Fruit fly (Drosophila melanogaster) whole organism, embryonic: Measurements from ENCODE around the gene Ciz1.

Source experiments
- Asciz ChIP-seq: fragments of 200-800 bp; sonication (Bioruptor generic); optimal IDR thresholded peaks from 2 replicates; lab custom pipeline; 2017; ENCODE audit warnings: missing biosample characterization, mild to moderate bottlenecking, missing genetic modification characterization, missing genetic modification reagents
- BEAF-32 ChIP-seq: fragments of 200-800 bp; sonication (Bioruptor generic); optimal IDR thresholded peaks from 3 replicates; lab custom pipeline; 2017; ENCODE audit warnings: missing biosample characterization, missing genetic modification characterization, mild to moderate bottlenecking, moderate library complexity, missing genetic modification reagents
- CG10565 ChIP-seq: fragments of 200-800 bp; sonication (Bioruptor generic); optimal IDR thresholded peaks from 3 replicates; lab custom pipeline; 2016; ENCODE audit warnings: missing biosample characterization, mild to moderate bottlenecking, missing genetic modification characterization
- CG11247 ChIP-seq: fragments of 200-800 bp; sonication (Bioruptor generic); IDR thresholded peaks from 2 replicates; pipeline ENCODE4 v1.3.6; 2022; ENCODE audit warnings: missing biosample characterization, missing genetic modification characterization
- CG12769 ChIP-seq: fragments of 200-800 bp; sonication (Bioruptor generic); optimal IDR thresholded peaks from 2 replicates; lab custom pipeline; 2019; ENCODE audit warnings: missing biosample characterization, mild to moderate bottlenecking, missing genetic modification characterization, moderate library complexity
- CG13424 ChIP-seq: fragments of 200-800 bp; sonication (Bioruptor generic); optimal IDR thresholded peaks from 2 replicates; lab custom pipeline; 2019; ENCODE audit warnings: missing biosample characterization, mild to moderate bottlenecking, missing genetic modification characterization, moderate library complexity
- CG15011 ChIP-seq: fragments of 200-800 bp; sonication (Bioruptor generic); optimal IDR thresholded peaks from 3 replicates; lab custom pipeline; 2018; ENCODE audit warnings: missing biosample characterization, mild to moderate bottlenecking, missing genetic modification characterization
- CG1602 ChIP-seq: fragments of 200-800 bp; sonication (Bioruptor generic); optimal IDR thresholded peaks from 3 replicates; lab custom pipeline; 2016; ENCODE audit warnings: missing biosample characterization, missing genetic modification characterization
- CG16813 ChIP-seq: fragments of 200-800 bp; sonication (Bioruptor generic); IDR thresholded peaks from 3 replicates; pipeline ENCODE4 v1.3.6; 2022; ENCODE audit warnings: missing biosample characterization, missing genetic modification characterization; ENCODE audit not compliant: partially characterized antibody
- CG33213 ChIP-seq: fragments of 200-800 bp; sonication (Bioruptor generic); optimal IDR thresholded peaks from 3 replicates; lab custom pipeline; 2016; ENCODE audit warnings: missing biosample characterization, missing genetic modification characterization
- CG4360 ChIP-seq: fragments of 200-800 bp; sonication (Bioruptor generic); IDR thresholded peaks from 2 replicates; pipeline ENCODE4 v1.3.6; 2022; ENCODE audit warnings: missing biosample characterization, missing genetic modification characterization
- CG5953 ChIP-seq: fragments of 200-800 bp; sonication (Bioruptor generic); IDR thresholded peaks from 2 replicates; pipeline ENCODE4 v1.3.6; 2022; ENCODE audit warnings: missing biosample characterization, missing genetic modification characterization
- CG7357 ChIP-seq: fragments of 200-800 bp; sonication (Bioruptor generic); IDR thresholded peaks from 3 replicates; pipeline ENCODE4 v1.3.6; 2022; ENCODE audit warnings: missing biosample characterization, missing genetic modification characterization
- CG8924 ChIP-seq: fragments of 200-800 bp; optimal IDR thresholded peaks from 3 replicates; lab custom pipeline; 2019; ENCODE audit warnings: missing biosample characterization, mild to moderate bottlenecking, missing genetic modification characterization, moderate library complexity
- CG9727 ChIP-seq: fragments of 200-800 bp; sonication (Bioruptor generic); optimal IDR thresholded peaks from 3 replicates; lab custom pipeline; 2017; ENCODE audit warnings: missing biosample characterization, mild to moderate bottlenecking, missing genetic modification characterization
- Chrac-16 ChIP-seq: fragments of 200-800 bp; sonication (Bioruptor generic); optimal IDR thresholded peaks from 3 replicates; lab custom pipeline; 2016; ENCODE audit warnings: missing biosample characterization, missing genetic modification characterization
- Dad ChIP-seq: fragments of 200-800 bp; sonication (Bioruptor generic); optimal IDR thresholded peaks from 3 replicates; lab custom pipeline; 2016; ENCODE audit warnings: missing biosample characterization, missing genetic modification characterization
- Dbx ChIP-seq: fragments of 200-800 bp; sonication (Bioruptor generic); IDR thresholded peaks from 3 replicates; pipeline ENCODE4 v1.3.6; 2022; ENCODE audit warnings: missing biosample characterization, missing genetic modification characterization
- Dp ChIP-seq: fragments of 200-800 bp; sonication (Bioruptor generic); optimal IDR thresholded peaks from 2 replicates; lab custom pipeline; 2018; ENCODE audit warnings: missing biosample characterization, mild to moderate bottlenecking, missing genetic modification characterization, moderate library complexity
- Drgx ChIP-seq: fragments of 200-800 bp; sonication (Bioruptor generic); IDR thresholded peaks from 2 replicates; pipeline ENCODE4 v1.3.6; 2022; ENCODE audit warnings: missing biosample characterization, missing genetic modification characterization
- Fer3 ChIP-seq: fragments of 200-800 bp; sonication (Bioruptor generic); optimal IDR thresholded peaks from 2 replicates; lab custom pipeline; 2018; ENCODE audit warnings: missing biosample characterization, mild to moderate bottlenecking, missing genetic modification characterization, moderate library complexity
- HLH4C ChIP-seq: fragments of 200-800 bp; sonication (Bioruptor generic); IDR thresholded peaks from 3 replicates; pipeline ENCODE4 v1.3.6; 2022; ENCODE audit warnings: missing biosample characterization, missing genetic modification characterization; ENCODE audit not compliant: partially characterized antibody
- HmgD ChIP-seq: fragments of 200-800 bp; sonication (Bioruptor generic); optimal IDR thresholded peaks from 3 replicates; lab custom pipeline; 2016; ENCODE audit warnings: missing biosample characterization, missing genetic modification characterization
- MTF-1 ChIP-seq: fragments of 200-800 bp; sonication (Bioruptor generic); optimal IDR thresholded peaks from 2 replicates; lab custom pipeline; 2018; ENCODE audit warnings: missing biosample characterization, mild to moderate bottlenecking, missing genetic modification characterization, borderline replicate concordance
- Meics ChIP-seq: fragments of 200-800 bp; sonication (Bioruptor generic); optimal IDR thresholded peaks from 2 replicates; lab custom pipeline; 2017; ENCODE audit warnings: missing biosample characterization, mild to moderate bottlenecking, missing genetic modification characterization
- Myb ChIP-seq: fragments of 200-800 bp; sonication (Bioruptor generic); optimal IDR thresholded peaks from 2 replicates; lab custom pipeline; 2016; ENCODE audit warnings: missing biosample characterization, missing genetic modification characterization
- NC2β ChIP-seq: fragments of 200-800 bp; sonication (Bioruptor generic); optimal IDR thresholded peaks from 2 replicates; lab custom pipeline; 2016; ENCODE audit warnings: missing biosample characterization, missing genetic modification characterization
- Side ChIP-seq: fragments of 200-800 bp; sonication (Bioruptor generic); optimal IDR thresholded peaks from 2 replicates; lab custom pipeline; 2016; ENCODE audit warnings: missing biosample characterization, missing genetic modification characterization
- TFAM ChIP-seq: fragments of 200-800 bp; sonication (Bioruptor generic); optimal IDR thresholded peaks from 2 replicates; lab custom pipeline; 2017; ENCODE audit warnings: missing biosample characterization, missing genetic modification characterization, inconsistent platforms
- Tbp ChIP-seq: fragments of >200 bp; optimal IDR thresholded peaks from 2 replicates; lab custom pipeline; 2018; ENCODE audit warnings: missing biosample characterization, missing genetic modification characterization
- chif ChIP-seq, 2 experiments: fragments of 200-800 bp; sonication (Bioruptor generic); optimal IDR thresholded peaks; 3 replicates each; lab custom pipeline; 2016; ENCODE audit warnings: missing biosample characterization in 2 of 2, missing genetic modification characterization in 2 of 2
- corto ChIP-seq: fragments of 200-800 bp; sonication (Bioruptor generic); optimal IDR thresholded peaks from 2 replicates; lab custom pipeline; 2016; ENCODE audit warnings: missing biosample characterization, mild to moderate bottlenecking, missing genetic modification characterization, moderate library complexity
- disco-r ChIP-seq: fragments of 200-800 bp; sonication (Bioruptor generic); optimal IDR thresholded peaks from 2 replicates; lab custom pipeline; 2016; ENCODE audit warnings: missing biosample characterization, missing genetic modification characterization
- dm ChIP-seq: fragments of 200-800 bp; sonication (Bioruptor generic); optimal IDR thresholded peaks from 3 replicates; lab custom pipeline; 2016; ENCODE audit warnings: missing biosample characterization, missing genetic modification characterization
- dmrt99B ChIP-seq: fragments of 200-800 bp; sonication (Bioruptor generic); optimal IDR thresholded peaks from 2 replicates; lab custom pipeline; 2018; ENCODE audit warnings: missing biosample characterization, mild to moderate bottlenecking, missing genetic modification characterization, moderate library complexity
- fd64A ChIP-seq: fragments of 200-800 bp; sonication (Bioruptor generic); optimal IDR thresholded peaks from 3 replicates; lab custom pipeline; 2018; ENCODE audit warnings: missing biosample characterization, mild to moderate bottlenecking, missing genetic modification characterization
- fu2 ChIP-seq: fragments of 200-800 bp; sonication (Bioruptor generic); optimal IDR thresholded peaks from 2 replicates; lab custom pipeline; 2016; ENCODE audit warnings: missing biosample characterization, missing genetic modification characterization
- gcm2 ChIP-seq: fragments of 200-800 bp; sonication (Bioruptor generic); optimal IDR thresholded peaks from 2 replicates; lab custom pipeline; 2016; ENCODE audit warnings: missing biosample characterization, missing genetic modification characterization
- ham ChIP-seq: fragments of 200-800 bp; sonication (Bioruptor generic); IDR thresholded peaks from 2 replicates; pipeline ENCODE4 v1.3.6; 2022; ENCODE audit warnings: missing biosample characterization, missing genetic modification characterization
- jigr1 ChIP-seq: fragments of 200-800 bp; sonication (Bioruptor generic); IDR thresholded peaks from 3 replicates; pipeline ENCODE4 v1.3.6; 2022; ENCODE audit warnings: missing biosample characterization, missing genetic modification characterization
- kni ChIP-seq: fragments of 200-800 bp; sonication (Bioruptor generic); optimal IDR thresholded peaks from 3 replicates; lab custom pipeline; 2017; ENCODE audit warnings: mild to moderate bottlenecking, missing biosample characterization, missing genetic modification reagents, missing genetic modification characterization
- nau ChIP-seq: fragments of 200-800 bp; sonication (Bioruptor generic); optimal IDR thresholded peaks from 3 replicates; lab custom pipeline; 2017; ENCODE audit warnings: missing biosample characterization, mild to moderate bottlenecking, missing genetic modification characterization, missing genetic modification reagents
- odd ChIP-seq: fragments of 200-800 bp; sonication (Bioruptor generic); optimal IDR thresholded peaks from 2 replicates; lab custom pipeline; 2017; ENCODE audit warnings: missing biosample characterization, mild to moderate bottlenecking, missing genetic modification characterization
- salm ChIP-seq: fragments of 200-800 bp; sonication (Bioruptor generic); optimal IDR thresholded peaks from 2 replicates; lab custom pipeline; 2018; ENCODE audit warnings: missing biosample characterization, mild to moderate bottlenecking, missing genetic modification characterization
- sc ChIP-seq, 3 experiments: fragments of >200 bp in 2 of 3; fragments of 200-800 bp in 1 of 3; sonication (Bioruptor generic) in 1 of 3; optimal IDR thresholded peaks; 2 replicates in 2 of 3; 3 replicates in 1 of 3; lab custom pipeline; 2017; ENCODE audit warnings: mild to moderate bottlenecking in 1 of 3, missing biosample characterization in 1 of 3, missing genetic modification characterization in 1 of 3, missing genetic modification reagents in 1 of 3
- sens-2 ChIP-seq: fragments of 200-800 bp; sonication (Bioruptor generic); IDR thresholded peaks from 2 replicates; pipeline ENCODE4 v1.3.6; 2022; ENCODE audit warnings: missing biosample characterization, missing genetic modification characterization
- ssp ChIP-seq: fragments of 200-800 bp; sonication (Bioruptor generic); IDR thresholded peaks from 2 replicates; pipeline ENCODE4 v1.3.6; 2022; ENCODE audit warnings: missing biosample characterization, missing genetic modification characterization
- unpg ChIP-seq: fragments of 200-800 bp; sonication (Bioruptor generic); optimal IDR thresholded peaks from 3 replicates; lab custom pipeline; 2018; ENCODE audit warnings: missing biosample characterization, mild to moderate bottlenecking, missing genetic modification characterization, moderate library complexity
- vnd ChIP-seq: fragments of 200-800 bp; sonication (Bioruptor generic); IDR thresholded peaks from 3 replicates; pipeline ENCODE4 v1.3.6; 2022; ENCODE audit warnings: missing biosample characterization, missing genetic modification characterization; ENCODE audit not compliant: partially characterized antibody
- zfh2 ChIP-seq: fragments of 200-800 bp; sonication (Bioruptor generic); optimal IDR thresholded peaks from 2 replicates; lab custom pipeline; 2016; ENCODE audit warnings: missing biosample characterization, missing genetic modification characterization

Gene Ciz1

dm6 chr3L:9898355-9898754 is 33.9 kb downstream of the Ciz1 start, which contains the start of the genes CG6707 and CG46387 (continued):
- no peak for TF ChIP-seq nau (GFP tag; lab: Kevin White, UChicago)
- no peak for TF ChIP-seq ham (GFP tag; lab: Robert Waterston, UW)
- TF ChIP-seq vnd: no peak
- TF ChIP-seq sens-2: no peak
- TF ChIP-seq jigr1 (GFP tag; lab: Robert Waterston, UW): no peak
- TF ChIP-seq CG9727 (GFP tag; lab: Kevin White, UChicago): no peak
- TF ChIP-seq NC2β (GFP tag; lab: Kevin White, UChicago): no peak
- peak; percentile 52 for TF ChIP-seq Dp (GFP tag; lab: Kevin White, UChicago)
- TF ChIP-seq gcm2 (GFP tag; lab: Kevin White, UChicago): no peak
- TF ChIP-seq CG8924 (tag; lab: Kevin White, UChicago): peak; percentile 74
- no peak for TF ChIP-seq Tbp
- TF ChIP-seq disco-r (GFP tag; lab: Kevin White, UChicago): no peak
- peak; percentile 53 for TF ChIP-seq dm (GFP tag; lab: Kevin White, UChicago)
- TF ChIP-seq TFAM (GFP tag; lab: Kevin White, UChicago): no peak
- no peak for TF ChIP-seq CG1602 (GFP tag; lab: Kevin White, UChicago)
- TF ChIP-seq CG33213: peak; percentile 9
- no peak for TF ChIP-seq MTF-1
- peak; percentile 34 for TF ChIP-seq Myb (GFP tag; lab: Kevin White, UChicago)
- no peak for TF ChIP-seq Dad
- no peak for TF ChIP-seq dmrt99B (tag; lab: Kevin White, UChicago)

- TF ChIP-seq CG5953 (GFP tag; lab: Robert Waterston, UW) (no peak), Asciz (no peak), Meics (no peak), HLH4C (GFP tag; lab: Robert Waterston, UW) (no peak), CG11247 (peak; percentile 61), Fer3 (tag; lab: Kevin White, UChicago) (peak; percentile 33), CG4360 (GFP tag; lab: Robert Waterston, UW) (peak; percentile 98), unpg (peak; percentile 37), sc (optimal IDR thresholded peaks at IDR 0.05; lab: Kevin White, UChicago) (no peak), sc (GFP tag; optimal IDR thresholded peaks at IDR 0.05; lab: Kevin White, UChicago) (no peak), Drgx (GFP tag; lab: Robert Waterston, UW) (no peak), Chrac-16 (GFP tag; lab: Kevin White, UChicago) (peak; percentile 18), chif (GFP tag; optimal IDR thresholded peaks at IDR 0.05; lab: Kevin White, UChicago) (no peak), fu2 (GFP tag; lab: Kevin White, UChicago) (peak; percentile 36), CG13424 (peak; percentile 0), CG16813 (no peak), fd64A (GFP tag; lab: Kevin White, UChicago) (no peak), zfh2 (GFP tag; lab: Kevin White, UChicago) (peak; percentile 68), Dbx (peak; percentile 40; the same call in 1 of the 3 replicates), CG10565 (no peak), ssp (GFP tag; lab: Robert Waterston, UW) (no peak), corto (GFP tag; lab: Kevin White, UChicago) (no peak), CG15011 (GFP tag; lab: Kevin White, UChicago) (no peak), BEAF-32 (GFP tag; lab: Kevin White, UChicago) (peak; percentile 36), salm (tag; lab: Kevin White, UChicago) (no peak), odd (GFP tag; lab: Kevin White, UChicago) (peak; percentile 4), CG12769 (tag; lab: Kevin White, UChicago) (no peak), HmgD (GFP tag; lab: Kevin White, UChicago) (peak; percentile 10), CG7357 (GFP tag; lab: Robert Waterston, UW) (0 out of 3 replicates have a peak, but pooled peaks have one; percentile 29), kni (GFP tag; lab: Kevin White, UChicago) (no peak), Side (peak; percentile 27)
Observed at dm6 chr3L:9899046-9899659, 34.7 kb downstream of the Ciz1 start, which contains the start of gene nudE. Gene nudE, plus strand, starts transcription at chr3L:9899241.
